Fruit fly (Drosophila melanogaster) Kc167 (cell line): Measurements from ENCODE around the gene IntS2.

Experiments used
- Myc ChIP-seq: fragments of >200 bp; optimal IDR thresholded peaks from 2 replicates; lab custom pipeline; 2017; ENCODE audit warnings: missing external identifiers
- Sin3A ChIP-seq: fragments of >200 bp; optimal IDR thresholded peaks from 2 replicates; lab custom pipeline; 2018; ENCODE audit warnings: missing external identifiers
- h ChIP-seq: fragments of >200 bp; optimal IDR thresholded peaks from 3 replicates; lab custom pipeline; 2018; ENCODE audit warnings: missing external identifiers
- insv ChIP-seq: fragments of >200 bp; optimal IDR thresholded peaks from 3 replicates; lab custom pipeline; 2018; ENCODE audit warnings: missing external identifiers
- psq ChIP-seq: fragments of >200 bp; optimal IDR thresholded peaks from 2 replicates; lab custom pipeline; 2017; ENCODE audit warnings: missing external identifiers
- ttk ChIP-seq: sonication (Bioruptor generic); optimal IDR thresholded peaks from 2 replicates; lab custom pipeline; 2017; ENCODE audit warnings: missing external identifiers

Gene IntS2

dm6 chrX:17686179-17686578 lies 29.6 kb upstream of the IntS2 start:
- TF ChIP-seq ttk (lab: Kevin White, UChicago) (no peak), insv (no peak), h (lab: Kevin White, UChicago) (no peak), Myc (lab: Kevin White, UChicago) (no peak), psq (no peak)

- TF ChIP-seq ttk (lab: Kevin White, UChicago) = no peak
- no peak for TF ChIP-seq Sin3A
- no peak for TF ChIP-seq psq
- no peak for TF ChIP-seq insv
- TF ChIP-seq Myc (lab: Kevin White, UChicago) = no peak
- no peak for TF ChIP-seq h (lab: Kevin White, UChicago)
These were observed 26.9 kb upstream of the IntS2 start for dm6 chrX:17683506-17683858.

- TF ChIP-seq Sin3A (no peak), Myc (lab: Kevin White, UChicago) (no peak), ttk (lab: Kevin White, UChicago) (no peak)
These were observed 26.3 kb upstream of the IntS2 start for dm6 chrX:17682745-17683505.

- TF ChIP-seq h (lab: Kevin White, UChicago) = no peak
- TF ChIP-seq psq = no peak
- no peak for TF ChIP-seq Sin3A
- no peak for TF ChIP-seq ttk (lab: Kevin White, UChicago)
- TF ChIP-seq insv = no peak
- TF ChIP-seq Myc (lab: Kevin White, UChicago) = no peak
These were observed 23.3 kb upstream of the IntS2 start for dm6 chrX:17679642-17680571.

- no peak for TF ChIP-seq psq
- no peak for TF ChIP-seq Myc (lab: Kevin White, UChicago)
- TF ChIP-seq insv = no peak
- TF ChIP-seq Sin3A = no peak
- no peak for TF ChIP-seq h (lab: Kevin White, UChicago)
- TF ChIP-seq ttk (lab: Kevin White, UChicago) = no peak
These were observed 21.5 kb upstream of the IntS2 start for dm6 chrX:17677953-17678668.

dm6 chrX:17671788-17672187 lies 15.2 kb upstream of the IntS2 start, which contains the start of gene CG12990:
TSS of gene CG12990 (minus strand) at chrX:17671888.
- TF ChIP-seq Sin3A (no peak), insv (no peak), h (lab: Kevin White, UChicago) (no peak), Myc (lab: Kevin White, UChicago) (no peak), psq (no peak), ttk (lab: Kevin White, UChicago) (no peak)

- TF ChIP-seq psq (no peak), Myc (lab: Kevin White, UChicago) (no peak), ttk (lab: Kevin White, UChicago) (no peak), h (lab: Kevin White, UChicago) (no peak), Sin3A (no peak), insv (no peak)
These were observed 2.5 kb upstream of the IntS2 start for dm6 chrX:17659119-17659452.

dm6 chrX:17658207-17659118 lies 1.8 kb upstream of the IntS2 start:
- TF ChIP-seq h (lab: Kevin White, UChicago) = no peak

dm6 chrX:17657716-17658115 lies 1.1 kb upstream of the IntS2 start:
- no peak for TF ChIP-seq psq
- no peak for TF ChIP-seq insv
- no peak for TF ChIP-seq Sin3A
- TF ChIP-seq h (lab: Kevin White, UChicago) = no peak
- TF ChIP-seq ttk (lab: Kevin White, UChicago) = no peak
- no peak for TF ChIP-seq Myc (lab: Kevin White, UChicago)

dm6 chrX:17657050-17657696 lies 555 bp upstream of the IntS2 start, which contains the start of gene beta-Spec:
TSS of gene beta-Spec (plus strand) at chrX:17657372.
- TF ChIP-seq psq (no peak), h (lab: Kevin White, UChicago) (no peak), ttk (lab: Kevin White, UChicago) (no peak), Myc (lab: Kevin White, UChicago) (no peak), insv (no peak), Sin3A (no peak)
